Fruit fly (Drosophila melanogaster) whole organism, embryonic: Measurements from ENCODE around the gene Cralbp.

Experiments used
- Asciz ChIP-seq: fragments of 200-800 bp; sonication (Bioruptor generic); optimal IDR thresholded peaks from 2 replicates; lab custom pipeline; 2017; ENCODE audit warnings: missing biosample characterization, mild to moderate bottlenecking, missing genetic modification characterization, missing genetic modification reagents
- CG10267 ChIP-seq: fragments of 200-800 bp; sonication (Bioruptor generic); optimal IDR thresholded peaks from 2 replicates; lab custom pipeline; 2018; ENCODE audit warnings: missing biosample characterization, mild to moderate bottlenecking, missing genetic modification characterization, moderate library complexity
- CG10274 ChIP-seq: fragments of 200-800 bp; sonication (Bioruptor generic); optimal IDR thresholded peaks from 3 replicates; lab custom pipeline; 2017; ENCODE audit warnings: missing biosample characterization, mild to moderate bottlenecking, missing genetic modification characterization
- CG10366 ChIP-seq: fragments of 200-800 bp; sonication (Bioruptor generic); IDR thresholded peaks from 2 replicates; pipeline ENCODE4 v1.3.6; 2022; ENCODE audit warnings: missing biosample characterization, missing genetic modification characterization
- CG12659 ChIP-seq: fragments of 200-800 bp; sonication (Bioruptor generic); optimal IDR thresholded peaks from 3 replicates; lab custom pipeline; 2017; ENCODE audit warnings: mild to moderate bottlenecking, missing biosample characterization, missing genetic modification reagents, missing genetic modification characterization
- CG13424 ChIP-seq: fragments of 200-800 bp; sonication (Bioruptor generic); optimal IDR thresholded peaks from 2 replicates; lab custom pipeline; 2019; ENCODE audit warnings: missing biosample characterization, mild to moderate bottlenecking, missing genetic modification characterization, moderate library complexity
- CG13624 ChIP-seq: fragments of 200-800 bp; sonication (Bioruptor generic); optimal IDR thresholded peaks from 2 replicates; lab custom pipeline; 2016; ENCODE audit warnings: missing biosample characterization, missing genetic modification characterization
- CG14014 ChIP-seq: fragments of 200-800 bp; sonication (Bioruptor generic); IDR thresholded peaks from 2 replicates; pipeline ENCODE4 v1.3.6; 2022; ENCODE audit warnings: missing biosample characterization, missing genetic modification characterization
- CG15696 ChIP-seq: fragments of 200-800 bp; sonication (Bioruptor generic); optimal IDR thresholded peaks from 2 replicates; lab custom pipeline; 2019; ENCODE audit warnings: missing biosample characterization, mild to moderate bottlenecking, missing genetic modification characterization, moderate library complexity
- CG17186 ChIP-seq: fragments of 200-800 bp; sonication (Bioruptor generic); optimal IDR thresholded peaks from 3 replicates; lab custom pipeline; 2017; ENCODE audit warnings: missing biosample characterization, missing genetic modification reagents, missing genetic modification characterization
- CG17612 ChIP-seq: fragments of 200-800 bp; sonication (Bioruptor generic); IDR thresholded peaks from 2 replicates; pipeline ENCODE4 v1.3.6; 2022; ENCODE audit warnings: missing biosample characterization, missing genetic modification characterization
- CG17802 ChIP-seq: fragments of 200-800 bp; sonication (Bioruptor generic); optimal IDR thresholded peaks from 2 replicates; lab custom pipeline; 2018; ENCODE audit warnings: missing biosample characterization, mild to moderate bottlenecking, missing genetic modification characterization, moderate library complexity
- CG1792 ChIP-seq: fragments of 200-800 bp; sonication (Bioruptor generic); optimal IDR thresholded peaks from 2 replicates; lab custom pipeline; 2016; ENCODE audit warnings: missing biosample characterization, missing genetic modification characterization
- CG32532 ChIP-seq: fragments of 200-800 bp; sonication (Bioruptor generic); IDR thresholded peaks from 2 replicates; pipeline ENCODE4 v1.3.6; 2022; ENCODE audit warnings: missing biosample characterization, missing genetic modification characterization
- CG3726 ChIP-seq: fragments of 200-800 bp; sonication (Bioruptor generic); IDR thresholded peaks from 3 replicates; pipeline ENCODE4, ENCODE4 v1.3.6; 2022; ENCODE audit warnings: missing biosample characterization, missing genetic modification characterization
- CG6854 ChIP-seq: fragments of 200-800 bp; sonication (Bioruptor generic); optimal IDR thresholded peaks from 3 replicates; lab custom pipeline; 2017; ENCODE audit warnings: missing biosample characterization, mild to moderate bottlenecking, missing genetic modification characterization
- CG7963 ChIP-seq: fragments of 200-800 bp; sonication (Bioruptor generic); IDR thresholded peaks from 3 replicates; pipeline ENCODE4 v1.3.6; 2022; ENCODE audit warnings: missing biosample characterization, missing genetic modification characterization; ENCODE audit not compliant: partially characterized antibody
- CG8388 ChIP-seq: fragments of 200-800 bp; sonication (Bioruptor generic); optimal IDR thresholded peaks from 2 replicates; lab custom pipeline; 2019; ENCODE audit warnings: missing biosample characterization, mild to moderate bottlenecking, missing genetic modification characterization, moderate library complexity
- CG9797 ChIP-seq: fragments of 200-800 bp; sonication (Bioruptor generic); optimal IDR thresholded peaks from 3 replicates; lab custom pipeline; 2018; ENCODE audit warnings: missing biosample characterization, mild to moderate bottlenecking, missing genetic modification characterization
- CG9876 ChIP-seq: fragments of 200-800 bp; sonication (Bioruptor generic); optimal IDR thresholded peaks from 2 replicates; lab custom pipeline; 2016; ENCODE audit warnings: missing biosample characterization, missing genetic modification characterization
- Deaf1 ChIP-seq: fragments of 200-800 bp; optimal IDR thresholded peaks from 3 replicates; lab custom pipeline; 2019; ENCODE audit warnings: missing biosample characterization, mild to moderate bottlenecking, missing genetic modification characterization, moderate library complexity
- Dp ChIP-seq: fragments of 200-800 bp; sonication (Bioruptor generic); optimal IDR thresholded peaks from 2 replicates; lab custom pipeline; 2018; ENCODE audit warnings: missing biosample characterization, mild to moderate bottlenecking, missing genetic modification characterization, moderate library complexity
- GATAe ChIP-seq: fragments of 200-800 bp; sonication (Bioruptor generic); conservative IDR thresholded peaks from 2 replicates; pipeline ENCODE4 v1.3.6; 2022; ENCODE audit warnings: missing biosample characterization, missing genetic modification characterization
- Lpt ChIP-seq: fragments of >200 bp; optimal IDR thresholded peaks from 2 replicates; lab custom pipeline; 2018; ENCODE audit warnings: missing biosample characterization, missing genetic modification characterization
- MBD-R2 ChIP-seq: fragments of 200-800 bp; sonication (Bioruptor generic); IDR thresholded peaks from 2 replicates; pipeline ENCODE4 v1.3.6; 2022; ENCODE audit warnings: missing biosample characterization, missing genetic modification characterization
- Myb ChIP-seq: fragments of 200-800 bp; sonication (Bioruptor generic); optimal IDR thresholded peaks from 2 replicates; lab custom pipeline; 2016; ENCODE audit warnings: missing biosample characterization, missing genetic modification characterization
- Poxn ChIP-seq: fragments of 200-800 bp; sonication (Bioruptor generic); IDR thresholded peaks from 2 replicates; pipeline ENCODE4 v1.3.6; 2022; ENCODE audit warnings: missing biosample characterization, missing genetic modification characterization
- Rx ChIP-seq: fragments of 200-800 bp; sonication (Bioruptor generic); IDR thresholded peaks from 2 replicates; pipeline ENCODE4 v1.3.6; 2022; ENCODE audit warnings: missing biosample characterization, missing genetic modification characterization
- ac ChIP-seq: fragments of 200-800 bp; sonication (Bioruptor generic); optimal IDR thresholded peaks from 3 replicates; lab custom pipeline; 2017; ENCODE audit warnings: missing biosample characterization, mild to moderate bottlenecking, missing genetic modification characterization
- az2 ChIP-seq: fragments of 200-800 bp; sonication (Bioruptor generic); optimal IDR thresholded peaks from 3 replicates; lab custom pipeline; 2016; ENCODE audit warnings: missing biosample characterization, missing genetic modification characterization
- bab2 ChIP-seq: fragments of 200-800 bp; sonication (Bioruptor generic); optimal IDR thresholded peaks from 2 replicates; lab custom pipeline; 2016; ENCODE audit warnings: missing biosample characterization, missing genetic modification characterization
- esg ChIP-seq: fragments of 200-800 bp; sonication (Bioruptor generic); conservative IDR thresholded peaks from 2 replicates; pipeline ENCODE4 v1.3.6; 2022; ENCODE audit warnings: missing biosample characterization, missing genetic modification characterization
- oc ChIP-seq: fragments of 200-800 bp; sonication (Bioruptor generic); optimal IDR thresholded peaks from 2 replicates; lab custom pipeline; 2018; ENCODE audit warnings: missing biosample characterization, mild to moderate bottlenecking, missing genetic modification characterization, moderate library complexity
- pan ChIP-seq, 4 experiments: fragments of >200 bp in 3 of 4; fragments of 200-800 bp in 1 of 4; sonication (Bioruptor generic) in 1 of 4; optimal IDR thresholded peaks in 3 of 4; IDR thresholded peaks in 1 of 4; 2 replicates each; pipeline versions ENCODE4 v1.3.6 to Lab custom; 2017 to 2022; ENCODE audit warnings: missing biosample characterization in 2 of 4, missing genetic modification characterization in 2 of 4, mixed read lengths in 1 of 4
- phol ChIP-seq: fragments of 200-800 bp; sonication (Bioruptor generic); optimal IDR thresholded peaks from 3 replicates; lab custom pipeline; 2018; ENCODE audit warnings: missing biosample characterization, mild to moderate bottlenecking, missing genetic modification characterization, moderate library complexity
- pita ChIP-seq: fragments of 200-800 bp; sonication (Bioruptor generic); optimal IDR thresholded peaks from 2 replicates; lab custom pipeline; 2017; ENCODE audit warnings: missing biosample characterization, mild to moderate bottlenecking, missing genetic modification characterization
- pzg ChIP-seq: fragments of 200-800 bp; sonication (Bioruptor generic); optimal IDR thresholded peaks from 3 replicates; lab custom pipeline; 2018; ENCODE audit warnings: missing biosample characterization, mild to moderate bottlenecking, missing genetic modification characterization, moderate library complexity
- sim ChIP-seq: fragments of 200-800 bp; sonication (Bioruptor generic); IDR thresholded peaks from 2 replicates; pipeline ENCODE4 v1.3.6; 2022; ENCODE audit warnings: missing biosample characterization, missing genetic modification characterization
- sisA ChIP-seq: fragments of 200-800 bp; sonication (Bioruptor generic); IDR thresholded peaks from 2 replicates; pipeline ENCODE4 v1.3.6; 2022; ENCODE audit warnings: missing biosample characterization, missing genetic modification characterization
- tap ChIP-seq: fragments of 200-800 bp; optimal IDR thresholded peaks from 3 replicates; lab custom pipeline; 2019; ENCODE audit warnings: missing biosample characterization, mild to moderate bottlenecking, missing genetic modification characterization, moderate library complexity
- trem ChIP-seq: fragments of 200-800 bp; optimal IDR thresholded peaks from 3 replicates; lab custom pipeline; 2019; ENCODE audit warnings: missing biosample characterization, mild to moderate bottlenecking, missing genetic modification characterization, moderate library complexity
- wek ChIP-seq: fragments of 200-800 bp; sonication (Bioruptor generic); optimal IDR thresholded peaks from 3 replicates; lab custom pipeline; 2018; ENCODE audit warnings: missing biosample characterization, mild to moderate bottlenecking, missing genetic modification characterization, moderate library complexity

Gene Cralbp

dm6 chr3L:5777114-5777513 lies 9.4 kb downstream of the Cralbp start, which contains the start of gene vito (continued):
- no peak for TF ChIP-seq CG9876 (GFP tag; lab: Kevin White, UChicago)
- no peak for TF ChIP-seq GATAe (GFP tag; lab: Robert Waterston, UW)
- TF ChIP-seq pita (GFP tag; lab: Kevin White, UChicago) = no peak
- no peak for TF ChIP-seq az2 (GFP tag; lab: Kevin White, UChicago)
- no peak for TF ChIP-seq Rx (GFP tag; lab: Robert Waterston, UW)
- no peak for TF ChIP-seq CG10267 (tag; lab: Kevin White, UChicago)
- no peak for TF ChIP-seq CG12659 (GFP tag; lab: Kevin White, UChicago)
- no peak for TF ChIP-seq CG10274 (GFP tag; lab: Kevin White, UChicago)
- TF ChIP-seq Poxn = no peak
- TF ChIP-seq pzg (GFP tag; lab: Kevin White, UChicago) = peak; percentile 16
- TF ChIP-seq ac (GFP tag; lab: Kevin White, UChicago) = no peak
- TF ChIP-seq CG8388 (GFP tag; lab: Kevin White, UChicago) = no peak
- no peak for TF ChIP-seq CG17802
- no peak for TF ChIP-seq esg (GFP tag; lab: Robert Waterston, UW)
- TF ChIP-seq CG15696 (tag; lab: Kevin White, UChicago) = no peak
- TF ChIP-seq CG14014 = no peak
- TF ChIP-seq Dp = peak; percentile 41
- TF ChIP-seq CG3726 (GFP tag; lab: Robert Waterston, UW) = no peak
- no peak for TF ChIP-seq CG10366 (GFP tag; lab: Robert Waterston, UW)
- TF ChIP-seq pan (optimal IDR thresholded peaks at IDR 0.05; lab: Kevin White, UChicago) = no peak
- no peak for TF ChIP-seq pan (GFP tag; optimal IDR thresholded peaks at IDR 0.05 in 1 of 2, IDR thresholded peaks at IDR 0.05 in 1 of 2)
- no peak for TF ChIP-seq bab2
- TF ChIP-seq CG1792 (GFP tag; lab: Kevin White, UChicago) = no peak
- TF ChIP-seq Myb (GFP tag; lab: Kevin White, UChicago) = peak; percentile 90
- no peak for TF ChIP-seq CG17186 (GFP tag; lab: Kevin White, UChicago)
- TF ChIP-seq wek (GFP tag; lab: Kevin White, UChicago) = no peak
- no peak for TF ChIP-seq Deaf1
- no peak for TF ChIP-seq Lpt (GFP tag; lab: Kevin White, UChicago)
- no peak for TF ChIP-seq CG13424 (tag; lab: Kevin White, UChicago)
- no peak for TF ChIP-seq oc
- TF ChIP-seq CG13624 (GFP tag; lab: Kevin White, UChicago) = no peak
- no peak for TF ChIP-seq sisA
- TF ChIP-seq CG32532 = no peak
- TF ChIP-seq trem (tag; lab: Kevin White, UChicago) = peak; percentile 11
- no peak for TF ChIP-seq CG7963 (GFP tag; lab: Robert Waterston, UW)
- TF ChIP-seq CG17612 (GFP tag; lab: Robert Waterston, UW) = no peak
- TF ChIP-seq CG6854 (GFP tag; lab: Kevin White, UChicago) = no peak
- peak; percentile 15 for TF ChIP-seq CG9797
- TF ChIP-seq MBD-R2 (GFP tag; lab: Robert Waterston, UW) = peak; percentile 44; the same call in 1 of the 2 replicates
- no peak for TF ChIP-seq sim (GFP tag; lab: Robert Waterston, UW)
- TF ChIP-seq Asciz (GFP tag; lab: Kevin White, UChicago) = no peak
- no peak for TF ChIP-seq phol (tag; lab: Kevin White, UChicago)
- TF ChIP-seq tap (tag; lab: Kevin White, UChicago) = no peak
